Worm (Caenorhabditis elegans) whole organism, L1 larva: Measurements from ENCODE around the gene cdd-2.

Source experiments
- C04F5.9 ChIP-seq: sonication (generic microtip); optimal IDR thresholded peaks from 2 replicates; lab custom pipeline; 2016; ENCODE audit warnings: missing genetic modification characterization, missing compliant biosample characterization
- C34B4.2 ChIP-seq: sonication (generic microtip); optimal IDR thresholded peaks from 2 replicates; lab custom pipeline; 2017; ENCODE audit warnings: mild to moderate bottlenecking, missing genetic modification characterization, missing compliant biosample characterization
- aly-2 ChIP-seq: fragments of 150-350 bp; optimal IDR thresholded peaks from 2 replicates; lab custom pipeline; 2014; ENCODE audit warnings: missing biosample characterization, missing genetic modification characterization
- ceh-8 ChIP-seq: fragments of 200-800 bp; sonication (Bioruptor generic); optimal IDR thresholded peaks from 2 replicates; lab custom pipeline; 2018; ENCODE audit warnings: mild to moderate bottlenecking, missing genetic modification characterization, moderate library complexity, missing compliant biosample characterization
- ceh-88 ChIP-seq: fragments of 200-800 bp; sonication (Bioruptor generic); IDR thresholded peaks from 2 replicates; pipeline ENCODE4 v1.3.6; 2022; ENCODE audit warnings: missing genetic modification characterization, missing compliant biosample characterization
- ceh-90 ChIP-seq: sonication (generic microtip); optimal IDR thresholded peaks from 2 replicates; lab custom pipeline; 2016; ENCODE audit warnings: missing genetic modification characterization, missing compliant biosample characterization
- ces-1 ChIP-seq: fragments of 150-350 bp; optimal IDR thresholded peaks from 2 replicates; lab custom pipeline; 2014; ENCODE audit warnings: missing biosample characterization, missing genetic modification reagents, missing genetic modification characterization
- efl-3 ChIP-seq: fragments of 200-800 bp; sonication (Bioruptor generic); optimal IDR thresholded peaks from 2 replicates; lab custom pipeline; 2018; ENCODE audit warnings: mild to moderate bottlenecking, missing genetic modification characterization, missing compliant biosample characterization
- elt-3 ChIP-seq, 6 experiments: fragments of 150-350 bp in 1 of 6; sonication (generic microtip); optimal IDR thresholded peaks; 2 replicates each; lab custom pipeline; 2017 to 2018; ENCODE audit warnings: missing biosample characterization in 6 of 6, missing genetic modification characterization in 6 of 6, inconsistent platforms in 1 of 6
- fkh-10 ChIP-seq: sonication (generic microtip); optimal IDR thresholded peaks from 2 replicates; lab custom pipeline; 2017; ENCODE audit warnings: missing biosample characterization, missing genetic modification reagents, missing genetic modification characterization
- fkh-8 ChIP-seq: sonication (generic microtip); optimal IDR thresholded peaks from 2 replicates; lab custom pipeline; 2016; ENCODE audit warnings: mild to moderate bottlenecking, missing genetic modification characterization, missing compliant biosample characterization
- hlh-4 ChIP-seq: sonication (generic microtip); optimal IDR thresholded peaks from 2 replicates; lab custom pipeline; 2016; ENCODE audit warnings: mild to moderate bottlenecking, missing genetic modification characterization, missing compliant biosample characterization
- hpl-2 ChIP-seq: fragments of 150-350 bp; optimal IDR thresholded peaks from 2 replicates; lab custom pipeline; 2014; ENCODE audit warnings: missing biosample characterization, missing genetic modification reagents, missing genetic modification characterization
- isw-1 ChIP-seq: fragments of 200-800 bp; sonication (Bioruptor generic); IDR thresholded peaks from 2 replicates; pipeline ENCODE4 v1.3.6; 2022; ENCODE audit warnings: missing genetic modification characterization, missing compliant biosample characterization
- jun-1 ChIP-seq: fragments of 150-350 bp; optimal IDR thresholded peaks from 2 replicates; lab custom pipeline; 2014; ENCODE audit warnings: missing biosample characterization, missing genetic modification reagents, missing genetic modification characterization
- lin-14 ChIP-seq: fragments of 200-800 bp; sonication (Bioruptor generic); optimal IDR thresholded peaks from 2 replicates; lab custom pipeline; 2018; ENCODE audit warnings: mild to moderate bottlenecking, missing genetic modification characterization, moderate library complexity, missing compliant biosample characterization
- lin-15B ChIP-seq: fragments of 150-350 bp; sonication (generic microtip); optimal IDR thresholded peaks from 3 replicates; lab custom pipeline; 2014; ENCODE audit warnings: missing biosample characterization, missing genetic modification characterization
- lin-35 ChIP-seq, 2 experiments: fragments of 150-350 bp; optimal IDR thresholded peaks; 2 replicates each; lab custom pipeline; 2014; ENCODE audit warnings: missing biosample characterization in 2 of 2, missing genetic modification characterization in 2 of 2, missing genetic modification reagents in 2 of 2
- lin-39 ChIP-seq: fragments of 150-350 bp; optimal IDR thresholded peaks from 2 replicates; lab custom pipeline; 2014; ENCODE audit warnings: missing biosample characterization, missing genetic modification reagents, missing genetic modification characterization
- lsy-2 ChIP-seq, 2 experiments: fragments of 150-350 bp; optimal IDR thresholded peaks; 2 replicates each; lab custom pipeline; 2014; ENCODE audit warnings: missing biosample characterization in 2 of 2, missing genetic modification characterization in 2 of 2
- mab-9 ChIP-seq: fragments of 200-800 bp; sonication (Bioruptor generic); IDR thresholded peaks from 2 replicates; pipeline ENCODE4 v1.3.6; 2022; ENCODE audit warnings: missing genetic modification reagents, missing genetic modification characterization, missing compliant biosample characterization
- mdl-1 ChIP-seq, 2 experiments: fragments of 150-350 bp; optimal IDR thresholded peaks; 2 replicates each; lab custom pipeline; 2014 to 2017; ENCODE audit warnings: missing biosample characterization in 2 of 2, missing genetic modification characterization in 2 of 2, inconsistent platforms in 1 of 2
- mef-2 ChIP-seq: fragments of 150-350 bp; optimal IDR thresholded peaks from 2 replicates; lab custom pipeline; 2014; ENCODE audit warnings: missing biosample characterization, missing genetic modification characterization
- mep-1 ChIP-seq: fragments of 150-350 bp; optimal IDR thresholded peaks from 2 replicates; lab custom pipeline; 2014; ENCODE audit warnings: missing biosample characterization, missing genetic modification characterization
- nhr-11 ChIP-seq: fragments of 150-350 bp; optimal IDR thresholded peaks from 2 replicates; lab custom pipeline; 2014; ENCODE audit warnings: missing biosample characterization, missing genetic modification characterization
- nhr-12 ChIP-seq: sonication (generic microtip); optimal IDR thresholded peaks from 2 replicates; lab custom pipeline; 2017; ENCODE audit warnings: missing biosample characterization, missing genetic modification characterization
- nhr-20 ChIP-seq: sonication (generic microtip); optimal IDR thresholded peaks from 2 replicates; lab custom pipeline; 2016; ENCODE audit warnings: mild to moderate bottlenecking, missing genetic modification characterization, missing compliant biosample characterization
- nhr-47 ChIP-seq: sonication (generic microtip); optimal IDR thresholded peaks from 2 replicates; lab custom pipeline; 2016; ENCODE audit warnings: mild to moderate bottlenecking, missing genetic modification characterization, moderate library complexity, missing compliant biosample characterization
- nhr-77 ChIP-seq: fragments of 150-350 bp; optimal IDR thresholded peaks from 2 replicates; lab custom pipeline; 2014; ENCODE audit warnings: missing biosample characterization, missing genetic modification characterization
- nhr-90 ChIP-seq: sonication (generic microtip); optimal IDR thresholded peaks from 2 replicates; lab custom pipeline; 2016; ENCODE audit warnings: mild to moderate bottlenecking, missing genetic modification characterization, missing compliant biosample characterization; ENCODE audit not compliant: poor library complexity
- pag-3 ChIP-seq: sonication (generic microtip); optimal IDR thresholded peaks from 2 replicates; lab custom pipeline; 2017; ENCODE audit warnings: missing genetic modification characterization, mild to moderate bottlenecking, missing compliant biosample characterization, antibody characterized with exemption, borderline replicate concordance; ENCODE audit not compliant: insufficient read depth
- pqm-1 ChIP-seq: sonication (generic microtip); optimal IDR thresholded peaks from 3 replicates; lab custom pipeline; 2017; ENCODE audit warnings: missing biosample characterization, missing genetic modification characterization
- skn-1 ChIP-seq: fragments of 150-350 bp; optimal IDR thresholded peaks from 2 replicates; lab custom pipeline; 2014; ENCODE audit warnings: missing biosample characterization, missing genetic modification characterization
- snu-23 ChIP-seq: sonication (generic microtip); optimal IDR thresholded peaks from 2 replicates; lab custom pipeline; 2016; ENCODE audit warnings: missing genetic modification characterization, missing compliant biosample characterization
- sptf-1 ChIP-seq: fragments of 150-350 bp; optimal IDR thresholded peaks from 2 replicates; lab custom pipeline; 2014; ENCODE audit warnings: missing biosample characterization, missing genetic modification characterization
- sup-37 ChIP-seq: fragments of 200-800 bp; sonication (Bioruptor generic); optimal IDR thresholded peaks from 2 replicates; lab custom pipeline; 2018; ENCODE audit warnings: mild to moderate bottlenecking, missing genetic modification characterization, missing compliant biosample characterization
- tlp-1 ChIP-seq: fragments of 150-350 bp; optimal IDR thresholded peaks from 2 replicates; lab custom pipeline; 2014; ENCODE audit warnings: missing biosample characterization, missing genetic modification characterization
- unc-130 ChIP-seq: fragments of 150-350 bp; optimal IDR thresholded peaks from 2 replicates; lab custom pipeline; 2017; ENCODE audit warnings: missing biosample characterization, missing genetic modification characterization, inconsistent platforms
- unc-30 ChIP-seq: sonication (generic microtip); optimal IDR thresholded peaks from 2 replicates; lab custom pipeline; 2017; ENCODE audit warnings: missing biosample characterization, missing genetic modification characterization
- unc-62 ChIP-seq: fragments of 150-350 bp; optimal IDR thresholded peaks from 2 replicates; lab custom pipeline; 2014; ENCODE audit warnings: missing biosample characterization, missing genetic modification reagents, missing genetic modification characterization
- unc-86 ChIP-seq: sonication (generic microtip); optimal IDR thresholded peaks from 2 replicates; lab custom pipeline; 2016; ENCODE audit warnings: missing genetic modification characterization, missing compliant biosample characterization
- unc-98 ChIP-seq: fragments of 200-800 bp; sonication (Bioruptor generic); IDR thresholded peaks from 2 replicates; pipeline ENCODE4 v1.3.6; 2022; ENCODE audit warnings: missing genetic modification characterization, missing compliant biosample characterization
- vab-15 ChIP-seq: sonication (generic microtip); optimal IDR thresholded peaks from 2 replicates; lab custom pipeline; 2017; ENCODE audit warnings: missing genotype, mild to moderate bottlenecking, missing genetic modification characterization, missing compliant biosample characterization
- zag-1 ChIP-seq: fragments of 150-350 bp; optimal IDR thresholded peaks from 2 replicates; lab custom pipeline; 2014; ENCODE audit warnings: missing biosample characterization, missing genetic modification characterization
- ztf-4 ChIP-seq: fragments of 150-350 bp; optimal IDR thresholded peaks from 2 replicates; lab custom pipeline; 2014; ENCODE audit warnings: missing biosample characterization, missing genetic modification characterization

cdd-2 gene

DNA sequence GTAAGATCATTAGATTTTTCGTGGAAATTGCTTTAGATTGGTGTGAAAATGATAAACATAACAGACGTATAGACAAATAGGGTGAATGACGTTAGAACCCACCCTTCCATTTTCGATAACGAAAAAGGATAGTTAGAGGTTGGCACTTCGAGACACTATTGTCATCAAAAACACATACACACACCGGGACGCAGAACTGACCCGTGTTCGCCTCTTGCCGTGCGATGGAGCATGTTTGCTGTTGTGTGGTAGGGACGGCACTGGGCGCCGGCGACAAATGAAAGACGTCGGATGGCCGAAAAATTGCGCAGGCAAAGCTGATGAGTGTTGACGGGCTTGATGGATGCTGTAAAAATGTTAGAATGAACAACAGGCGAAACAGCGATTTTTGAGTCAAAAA, 2.2 kb upstream of the cdd-2 start (continued):
- TF ChIP-seq mdl-1 (tag; optimal IDR thresholded peaks at IDR 0.05; lab: Kevin White, UChicago) (peak in 1 of 2 experiments; percentile 29), ceh-8 (GFP tag; lab: Kevin White, UChicago) (no peak), mab-9 (GFP tag; lab: Robert Waterston, UW) (no peak), nhr-20 (tag; lab: Kevin White, UChicago) (no peak), pag-3 (no peak), elt-3 (tag; optimal IDR thresholded peaks at IDR 0.05; lab: Kevin White, UChicago) (no peak), nhr-77 (tag; lab: Kevin White, UChicago) (no peak), ceh-90 (tag; lab: Kevin White, UChicago) (no peak), sup-37 (GFP tag; lab: Kevin White, UChicago) (no peak), ces-1 (no peak), efl-3 (GFP tag; lab: Kevin White, UChicago) (no peak), fkh-8 (tag; lab: Kevin White, UChicago) (no peak), hpl-2 (GFP tag; lab: Kevin White, UChicago) (no peak), skn-1 (tag; lab: Kevin White, UChicago) (peak; percentile 89), isw-1 (no peak), unc-62 (no peak), nhr-47 (tag; lab: Kevin White, UChicago) (no peak), hlh-4 (tag; lab: Kevin White, UChicago) (no peak), jun-1 (tag; lab: Kevin White, UChicago) (no peak), unc-98 (GFP tag; lab: Robert Waterston, UW) (no peak), ceh-88 (GFP tag; lab: Robert Waterston, UW) (no peak), C34B4.2 (no peak), vab-15 (tag; lab: Kevin White, UChicago) (no peak), lin-15B (tag; lab: Kevin White, UChicago) (peak; percentile 20), lin-14 (GFP tag; lab: Kevin White, UChicago) (peak; percentile 84), aly-2 (tag; lab: Kevin White, UChicago) (no peak), lin-39 (tag; lab: Kevin White, UChicago) (no peak), unc-86 (no peak), tlp-1 (tag; lab: Kevin White, UChicago) (no peak), unc-130 (tag; lab: Kevin White, UChicago) (no peak), mep-1 (tag; lab: Kevin White, UChicago) (no peak), sptf-1 (tag; lab: Kevin White, UChicago) (no peak), C04F5.9 (tag; lab: Kevin White, UChicago) (no peak), nhr-12 (no peak), ztf-4 (tag; lab: Kevin White, UChicago) (no peak), unc-30 (no peak), fkh-10 (no peak), pqm-1 (tag; lab: Kevin White, UChicago) (no peak), lin-35 (GFP tag; optimal IDR thresholded peaks at IDR 0.05; lab: Kevin White, UChicago) (peak; percentile 22 to 53)
- TF ChIP-seq, all 84 proteins: peak for 14

DNA sequence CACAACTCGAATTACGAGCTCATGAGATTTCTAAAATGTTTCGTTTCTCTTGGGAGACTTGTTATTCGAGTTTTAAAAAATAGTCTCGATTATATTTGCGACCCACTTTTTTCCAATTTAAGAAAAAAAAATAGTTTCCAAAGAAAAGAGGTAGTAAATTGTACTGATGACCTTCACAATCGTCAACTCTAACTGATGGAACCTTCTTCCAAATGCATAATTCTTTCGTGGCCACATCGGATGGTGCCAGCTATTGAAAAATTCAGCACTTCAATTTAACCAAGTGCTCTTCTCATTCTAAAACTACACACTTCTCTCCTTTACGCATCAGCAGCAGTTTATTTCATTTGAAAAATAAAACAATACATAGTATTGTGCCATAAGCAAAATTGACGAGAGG, 4.0 kb downstream of the cdd-2 start:
- TF ChIP-seq snu-23 (GFP tag; lab: Kevin White, UChicago) = no peak
- TF ChIP-seq mef-2 (tag; lab: Kevin White, UChicago) = no peak
- 0 out of 2 replicates have a peak, but pooled peaks have one; percentile 3 for TF ChIP-seq mab-9 (GFP tag; lab: Robert Waterston, UW)
- no peak for TF ChIP-seq pqm-1 (tag; lab: Kevin White, UChicago)

DNA sequence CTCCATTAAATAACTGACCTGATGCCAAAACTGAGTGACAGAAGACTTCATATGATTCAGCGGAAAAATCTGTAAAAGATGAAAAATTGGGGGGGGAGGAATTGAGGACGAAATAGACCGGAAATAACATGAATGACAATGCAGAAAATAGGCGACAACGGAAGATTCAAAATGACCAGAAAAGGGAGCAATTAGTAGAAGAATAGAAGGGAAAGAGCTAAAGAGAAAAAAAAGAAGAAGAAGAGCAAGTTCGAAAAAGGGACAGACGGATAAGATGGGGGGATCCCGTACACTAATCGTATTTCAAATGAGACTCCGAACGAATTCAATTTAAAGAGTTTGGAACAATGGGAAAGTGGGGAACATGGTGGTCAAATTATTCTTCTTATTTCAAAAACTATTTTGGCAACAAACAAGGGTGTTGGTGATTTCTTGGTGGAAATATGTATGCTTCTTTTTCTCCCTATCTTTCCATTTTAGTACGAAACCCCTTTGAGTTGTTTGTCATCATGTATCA, 5.2 kb downstream of the cdd-2 start, which contains the start of gene R05G6.10:
TSS of gene R05G6.10 (minus strand) at position 51 of the 517 bp plus-strand sequence.
- no peak for TF ChIP-seq lin-35 (GFP tag; optimal IDR thresholded peaks at IDR 0.05; lab: Kevin White, UChicago)
- TF ChIP-seq lsy-2 (tag; optimal IDR thresholded peaks at IDR 0.05; lab: Kevin White, UChicago) = no peak
- TF ChIP-seq lin-14 (GFP tag; lab: Kevin White, UChicago) = peak; percentile 49
- no peak for TF ChIP-seq zag-1 (tag; lab: Kevin White, UChicago)
- no peak for TF ChIP-seq nhr-11 (tag; lab: Kevin White, UChicago)
- TF ChIP-seq nhr-90 (tag; lab: Kevin White, UChicago) = no peak
- no peak for TF ChIP-seq vab-15 (tag; lab: Kevin White, UChicago)
